Worm (Caenorhabditis elegans) whole organism, L4/young adult: ENCODE data around the gene K10H10.5.

ENCODE experiments used
- W03F9.2 ChIP-seq: fragments of 150-350 bp; optimal IDR thresholded peaks from 2 replicates; lab custom pipeline; 2014; ENCODE audit warnings: missing biosample characterization, missing genetic modification characterization
- dao-5 ChIP-seq: sonication (generic microtip); optimal IDR thresholded peaks from 2 replicates; lab custom pipeline; 2016; ENCODE audit warnings: missing genotype, missing genetic modification characterization, moderate library complexity, missing compliant biosample characterization
- him-1 ChIP-seq: sonication (generic microtip); optimal IDR thresholded peaks from 2 replicates; lab custom pipeline; 2016; ENCODE audit warnings: missing genotype, missing genetic modification reagents, missing genetic modification characterization, missing compliant biosample characterization

DNA sequence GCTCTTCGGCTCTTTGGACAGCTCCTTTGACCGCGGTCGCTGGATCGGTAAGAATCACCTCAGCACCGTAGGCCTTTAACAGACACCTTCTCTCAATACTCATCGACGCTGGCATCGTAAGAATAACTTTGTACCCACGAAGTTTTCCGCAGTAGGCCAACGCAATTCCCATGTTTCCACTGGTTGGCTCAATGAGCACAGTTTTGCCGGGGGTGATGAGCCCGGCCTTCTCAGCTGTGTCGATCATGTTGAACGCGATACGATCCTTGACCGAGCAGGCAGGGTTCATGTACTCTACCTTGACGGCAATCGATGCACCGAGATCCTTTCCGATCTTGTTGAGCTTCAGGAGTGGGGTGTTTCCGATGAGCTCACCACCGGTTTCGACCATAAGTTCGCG is 7.5 kb upstream of the K10H10.5 start:
- TF ChIP-seq him-1 (tag; lab: Kevin White, UChicago) (no peak), dao-5 (tag; lab: Kevin White, UChicago) (no peak), W03F9.2 (tag; lab: Kevin White, UChicago) (no peak)
